Worm (Caenorhabditis elegans) whole organism, L4 larva: ENCODE data around the gene C17H12.12.
A peak's percentile ranks its signal among the peaks of the same experiment; 100 is the strongest.

Experiments
- F26F4.8 ChIP-seq: fragments of 200-800 bp; sonication (Bioruptor generic); conservative IDR thresholded peaks from 2 replicates; pipeline ENCODE4 v1.3.6; 2022; ENCODE audit warnings: missing genetic modification characterization, missing compliant biosample characterization
- F44E2.7 ChIP-seq: fragments of 200-800 bp; sonication (Bioruptor generic); IDR thresholded peaks from 2 replicates; pipeline ENCODE4 v2.1.2; 2022; ENCODE audit warnings: missing genetic modification characterization, missing compliant biosample characterization
- attf-4 ChIP-seq: sonication (generic microtip); optimal IDR thresholded peaks from 3 replicates; lab custom pipeline; 2017; ENCODE audit warnings: missing biosample characterization, missing genetic modification characterization
- hlh-11 ChIP-seq: fragments of 200-800 bp; sonication (Bioruptor generic); optimal IDR thresholded peaks from 2 replicates; lab custom pipeline; 2018; ENCODE audit warnings: mild to moderate bottlenecking, missing genetic modification characterization, missing compliant biosample characterization
- lin-39 ChIP-seq: fragments of 150-350 bp; optimal IDR thresholded peaks from 2 replicates; lab custom pipeline; 2014; ENCODE audit warnings: missing biosample characterization, missing genetic modification reagents, missing genetic modification characterization
- lir-3 ChIP-seq: sonication (generic microtip); optimal IDR thresholded peaks from 2 replicates; lab custom pipeline; 2016; ENCODE audit warnings: mild to moderate bottlenecking, missing genetic modification characterization, missing compliant biosample characterization
- nhr-11 ChIP-seq: fragments of 150-350 bp; optimal IDR thresholded peaks from 2 replicates; lab custom pipeline; 2014; ENCODE audit warnings: missing biosample characterization, missing genetic modification characterization
- nhr-77 ChIP-seq: fragments of 150-350 bp; optimal IDR thresholded peaks from 2 replicates; lab custom pipeline; 2014; ENCODE audit warnings: missing biosample characterization, missing genetic modification characterization
- pqm-1 ChIP-seq: sonication (generic microtip); optimal IDR thresholded peaks from 2 replicates; lab custom pipeline; 2017; ENCODE audit warnings: missing biosample characterization, missing genetic modification characterization
- snpc-4 ChIP-seq: fragments of 150-350 bp; optimal IDR thresholded peaks from 2 replicates; lab custom pipeline; 2014; ENCODE audit warnings: missing biosample characterization, missing genetic modification characterization
- tra-1 ChIP-seq: fragments of 200-800 bp; sonication (Bioruptor generic); IDR thresholded peaks from 2 replicates; pipeline ENCODE4 v1.3.6; 2022; ENCODE audit warnings: missing genetic modification reagents, missing genetic modification characterization, missing compliant biosample characterization
- ztf-11 ChIP-seq: fragments of 150-350 bp; optimal IDR thresholded peaks from 2 replicates; lab custom pipeline; 2014; ENCODE audit warnings: missing biosample characterization, missing genetic modification characterization
- ztf-7 ChIP-seq: fragments of 150-350 bp; optimal IDR thresholded peaks from 2 replicates; lab custom pipeline; 2014; ENCODE audit warnings: missing biosample characterization, missing genetic modification characterization

ce11 chrIV:6806475-6807063 is 10.8 kb downstream of the C17H12.12 start, which contains the start of gene C17H12.10:
- TF ChIP-seq tra-1 (GFP tag; lab: Robert Waterston, UW) (no peak), hlh-11 (tag; lab: Kevin White, UChicago) (no peak), nhr-77 (no peak), lin-39 (tag; lab: Kevin White, UChicago) (no peak), pqm-1 (tag; lab: Kevin White, UChicago) (no peak), lir-3 (tag; lab: Kevin White, UChicago) (no peak), F44E2.7 (GFP tag; lab: Robert Waterston, UW) (no peak), ztf-11 (tag; lab: Kevin White, UChicago) (no peak), nhr-11 (tag; lab: Kevin White, UChicago) (peak; percentile 31), snpc-4 (tag; lab: Kevin White, UChicago) (no peak), attf-4 (tag; lab: Kevin White, UChicago) (no peak), F26F4.8 (no peak), ztf-7 (tag; lab: Kevin White, UChicago) (no peak)
